Fruit fly (Drosophila melanogaster) whole organism, embryonic: ENCODE data around the gene CG10993.

Experiments used
- ATbp ChIP-seq: fragments of 200-800 bp; sonication (Bioruptor generic); optimal IDR thresholded peaks from 2 replicates; lab custom pipeline; 2017; ENCODE audit warnings: missing biosample characterization, mild to moderate bottlenecking, missing genetic modification characterization, missing genetic modification reagents
- CG10366 ChIP-seq: fragments of 200-800 bp; sonication (Bioruptor generic); IDR thresholded peaks from 2 replicates; pipeline ENCODE4 v1.3.6; 2022; ENCODE audit warnings: missing biosample characterization, missing genetic modification characterization
- CG11247 ChIP-seq: fragments of 200-800 bp; sonication (Bioruptor generic); IDR thresholded peaks from 2 replicates; pipeline ENCODE4 v1.3.6; 2022; ENCODE audit warnings: missing biosample characterization, missing genetic modification characterization
- CG11504 ChIP-seq: fragments of 200-800 bp; sonication (Bioruptor generic); optimal IDR thresholded peaks from 3 replicates; lab custom pipeline; 2019; ENCODE audit warnings: missing biosample characterization, mild to moderate bottlenecking, missing genetic modification characterization, moderate library complexity
- CG11560 ChIP-seq: fragments of 200-800 bp; sonication (Bioruptor generic); IDR thresholded peaks from 3 replicates; pipeline ENCODE4 v1.3.6; 2022; ENCODE audit warnings: missing biosample characterization, missing genetic modification characterization
- CG12219 ChIP-seq: fragments of 200-800 bp; sonication (Bioruptor generic); optimal IDR thresholded peaks from 3 replicates; lab custom pipeline; 2018; ENCODE audit warnings: missing biosample characterization, mild to moderate bottlenecking, missing genetic modification characterization
- CG12391 ChIP-seq: fragments of 200-800 bp; sonication (Bioruptor generic); optimal IDR thresholded peaks from 3 replicates; lab custom pipeline; 2018; ENCODE audit warnings: missing biosample characterization, mild to moderate bottlenecking, missing genetic modification characterization, moderate library complexity
- CG12769 ChIP-seq: fragments of 200-800 bp; sonication (Bioruptor generic); optimal IDR thresholded peaks from 2 replicates; lab custom pipeline; 2019; ENCODE audit warnings: missing biosample characterization, mild to moderate bottlenecking, missing genetic modification characterization, moderate library complexity
- CG13296 ChIP-seq: fragments of 200-800 bp; sonication (Bioruptor generic); optimal IDR thresholded peaks from 3 replicates; lab custom pipeline; 2018; ENCODE audit warnings: missing biosample characterization, mild to moderate bottlenecking, missing genetic modification characterization
- CG16813 ChIP-seq: fragments of 200-800 bp; sonication (Bioruptor generic); IDR thresholded peaks from 3 replicates; pipeline ENCODE4 v1.3.6; 2022; ENCODE audit warnings: missing biosample characterization, missing genetic modification characterization; ENCODE audit not compliant: partially characterized antibody
- CG17186 ChIP-seq: fragments of 200-800 bp; sonication (Bioruptor generic); optimal IDR thresholded peaks from 3 replicates; lab custom pipeline; 2017; ENCODE audit warnings: missing biosample characterization, missing genetic modification reagents, missing genetic modification characterization
- CG1792 ChIP-seq: fragments of 200-800 bp; sonication (Bioruptor generic); optimal IDR thresholded peaks from 2 replicates; lab custom pipeline; 2016; ENCODE audit warnings: missing biosample characterization, missing genetic modification characterization
- CG18262 ChIP-seq: fragments of 200-800 bp; optimal IDR thresholded peaks from 3 replicates; lab custom pipeline; 2019; ENCODE audit warnings: missing biosample characterization, mild to moderate bottlenecking, missing genetic modification characterization, moderate library complexity
- CG2129 ChIP-seq: fragments of 200-800 bp; sonication (Bioruptor generic); IDR thresholded peaks from 2 replicates; pipeline ENCODE4 v1.3.6; 2022; ENCODE audit warnings: missing biosample characterization, missing genetic modification characterization; ENCODE audit not compliant: partially characterized antibody
- CG31388 ChIP-seq: fragments of 200-800 bp; sonication (Bioruptor generic); optimal IDR thresholded peaks from 2 replicates; lab custom pipeline; 2016; ENCODE audit warnings: missing biosample characterization, missing genetic modification characterization
- CG32772 ChIP-seq: fragments of 200-800 bp; sonication (Bioruptor generic); IDR thresholded peaks from 2 replicates; pipeline ENCODE4 v1.3.6; 2022; ENCODE audit warnings: missing biosample characterization, missing genetic modification characterization
- CG3407 ChIP-seq: fragments of 200-800 bp; sonication (Bioruptor generic); optimal IDR thresholded peaks from 2 replicates; lab custom pipeline; 2018; ENCODE audit warnings: missing biosample characterization, mild to moderate bottlenecking, missing genetic modification characterization
- CG7556 ChIP-seq: fragments of 200-800 bp; sonication (Bioruptor generic); optimal IDR thresholded peaks from 2 replicates; lab custom pipeline; 2017; ENCODE audit warnings: missing biosample characterization, mild to moderate bottlenecking, missing genetic modification characterization
- CG7786 ChIP-seq: fragments of 200-800 bp; sonication (Bioruptor generic); optimal IDR thresholded peaks from 2 replicates; lab custom pipeline; 2016; ENCODE audit warnings: missing biosample characterization, missing genetic modification characterization
- CG8944 ChIP-seq: fragments of 200-800 bp; sonication (Bioruptor generic); optimal IDR thresholded peaks from 3 replicates; lab custom pipeline; 2016; ENCODE audit warnings: missing biosample characterization, missing genetic modification characterization
- CG9932 ChIP-seq: fragments of 200-800 bp; sonication (Bioruptor generic); IDR thresholded peaks from 2 replicates; pipeline ENCODE4 v1.3.6; 2022; ENCODE audit warnings: missing biosample characterization, missing genetic modification characterization
- Chrac-16 ChIP-seq: fragments of 200-800 bp; sonication (Bioruptor generic); optimal IDR thresholded peaks from 3 replicates; lab custom pipeline; 2016; ENCODE audit warnings: missing biosample characterization, missing genetic modification characterization
- D ChIP-seq, 2 experiments: fragments of 200-800 bp in 1 of 2; fragments of >200 bp in 1 of 2; sonication (Bioruptor generic) in 1 of 2; optimal IDR thresholded peaks; 2 replicates in 1 of 2; 3 replicates in 1 of 2; lab custom pipeline; 2017; ENCODE audit warnings: mild to moderate bottlenecking in 1 of 2, missing biosample characterization in 1 of 2, missing genetic modification characterization in 1 of 2, missing genetic modification reagents in 1 of 2
- D19B ChIP-seq: fragments of 200-800 bp; sonication (Bioruptor generic); optimal IDR thresholded peaks from 2 replicates; lab custom pipeline; 2017; ENCODE audit warnings: missing biosample characterization, mild to moderate bottlenecking, missing genetic modification characterization
- H15 ChIP-seq: fragments of 200-800 bp; sonication (Bioruptor generic); IDR thresholded peaks from 3 replicates; pipeline ENCODE4 v1.3.6; 2022; ENCODE audit warnings: missing biosample characterization, missing genetic modification characterization
- HmgZ ChIP-seq: fragments of 200-800 bp; sonication (Bioruptor generic); optimal IDR thresholded peaks from 2 replicates; lab custom pipeline; 2018; ENCODE audit warnings: missing biosample characterization, mild to moderate bottlenecking, missing genetic modification characterization
- Hmr ChIP-seq: fragments of 200-800 bp; sonication (Bioruptor generic); optimal IDR thresholded peaks from 3 replicates; lab custom pipeline; 2017; ENCODE audit warnings: mild to moderate bottlenecking, missing biosample characterization, missing genetic modification reagents, missing genetic modification characterization
- Mad ChIP-seq: fragments of 200-800 bp; sonication (Bioruptor generic); optimal IDR thresholded peaks from 2 replicates; lab custom pipeline; 2016; ENCODE audit warnings: missing biosample characterization, missing genetic modification characterization
- Pdp1 ChIP-seq, 2 experiments: fragments of 200-800 bp; sonication (Bioruptor generic); optimal IDR thresholded peaks; 3 replicates each; lab custom pipeline; 2016; ENCODE audit warnings: missing biosample characterization in 2 of 2, missing genetic modification characterization in 2 of 2, mild to moderate bottlenecking in 1 of 2, moderate library complexity in 1 of 2
- Spps ChIP-seq: fragments of 200-800 bp; sonication (Bioruptor generic); optimal IDR thresholded peaks from 2 replicates; lab custom pipeline; 2018; ENCODE audit warnings: missing biosample characterization, mild to moderate bottlenecking, missing genetic modification characterization
- abd-A ChIP-seq: fragments of 200-800 bp; sonication (Bioruptor generic); optimal IDR thresholded peaks from 3 replicates; lab custom pipeline; 2019; ENCODE audit warnings: missing biosample characterization, mild to moderate bottlenecking, missing genetic modification characterization, moderate library complexity
- ac ChIP-seq: fragments of 200-800 bp; sonication (Bioruptor generic); optimal IDR thresholded peaks from 3 replicates; lab custom pipeline; 2017; ENCODE audit warnings: missing biosample characterization, mild to moderate bottlenecking, missing genetic modification characterization
- chinmo ChIP-seq: fragments of 200-800 bp; sonication (Bioruptor generic); IDR thresholded peaks from 4 replicates; pipeline ENCODE4 v1.3.6; 2022; ENCODE audit warnings: missing biosample characterization, missing genetic modification characterization; ENCODE audit not compliant: partially characterized antibody
- corto ChIP-seq: fragments of 200-800 bp; sonication (Bioruptor generic); optimal IDR thresholded peaks from 2 replicates; lab custom pipeline; 2016; ENCODE audit warnings: missing biosample characterization, mild to moderate bottlenecking, missing genetic modification characterization, moderate library complexity
- crc ChIP-seq: fragments of 200-800 bp; sonication (Bioruptor generic); optimal IDR thresholded peaks from 2 replicates; lab custom pipeline; 2016; ENCODE audit warnings: missing biosample characterization, missing genetic modification characterization
- croc ChIP-seq: fragments of 200-800 bp; sonication (Bioruptor generic); conservative IDR thresholded peaks from 3 replicates; pipeline ENCODE4 v1.3.6; 2022; ENCODE audit warnings: missing biosample characterization, missing genetic modification characterization
- cwo ChIP-seq: fragments of 200-800 bp; sonication (Bioruptor generic); optimal IDR thresholded peaks from 3 replicates; lab custom pipeline; 2017; ENCODE audit warnings: missing biosample characterization, missing genetic modification characterization, mild to moderate bottlenecking, moderate library complexity, missing genetic modification reagents
- eyg ChIP-seq: fragments of 200-800 bp; sonication (Bioruptor generic); optimal IDR thresholded peaks from 3 replicates; lab custom pipeline; 2016; ENCODE audit warnings: missing biosample characterization, missing genetic modification characterization
- gcm2 ChIP-seq: fragments of 200-800 bp; sonication (Bioruptor generic); optimal IDR thresholded peaks from 2 replicates; lab custom pipeline; 2016; ENCODE audit warnings: missing biosample characterization, missing genetic modification characterization
- grau ChIP-seq: fragments of 200-800 bp; optimal IDR thresholded peaks from 3 replicates; lab custom pipeline; 2019; ENCODE audit warnings: missing biosample characterization, mild to moderate bottlenecking, missing genetic modification characterization, moderate library complexity
- hbn ChIP-seq: fragments of 200-800 bp; sonication (Bioruptor generic); IDR thresholded peaks from 2 replicates; pipeline ENCODE4 v1.3.6; 2022; ENCODE audit warnings: missing biosample characterization, missing genetic modification characterization; ENCODE audit not compliant: partially characterized antibody
- ind ChIP-seq: fragments of 200-800 bp; sonication (Bioruptor generic); optimal IDR thresholded peaks from 3 replicates; lab custom pipeline; 2016; ENCODE audit warnings: missing biosample characterization, missing genetic modification characterization
- mirr ChIP-seq: fragments of 200-800 bp; sonication (Bioruptor generic); optimal IDR thresholded peaks from 3 replicates; lab custom pipeline; 2018; ENCODE audit warnings: missing biosample characterization, mild to moderate bottlenecking, missing genetic modification characterization
- mld ChIP-seq: fragments of 200-800 bp; sonication (Bioruptor generic); IDR thresholded peaks from 3 replicates; pipeline ENCODE4 v1.3.6; 2022; ENCODE audit warnings: missing biosample characterization, missing genetic modification characterization; ENCODE audit not compliant: partially characterized antibody
- slp2 ChIP-seq: fragments of 200-800 bp; sonication (Bioruptor generic); optimal IDR thresholded peaks from 2 replicates; lab custom pipeline; 2016; ENCODE audit warnings: missing biosample characterization, missing genetic modification characterization
- sr ChIP-seq: fragments of 200-800 bp; sonication (Bioruptor generic); IDR thresholded peaks from 3 replicates; pipeline ENCODE4 v1.3.6; 2022; ENCODE audit warnings: missing biosample characterization, missing genetic modification characterization
- stc ChIP-seq: fragments of 200-800 bp; sonication (Bioruptor generic); IDR thresholded peaks from 2 replicates; pipeline ENCODE4 v1.3.6; 2022; ENCODE audit warnings: missing biosample characterization, missing genetic modification characterization
- tup ChIP-seq: fragments of 200-800 bp; sonication (Bioruptor generic); optimal IDR thresholded peaks from 2 replicates; lab custom pipeline; 2016; ENCODE audit warnings: missing biosample characterization, mild to moderate bottlenecking, missing genetic modification characterization, moderate library complexity
- vvl ChIP-seq: fragments of 200-800 bp; sonication (Bioruptor generic); IDR thresholded peaks from 2 replicates; pipeline ENCODE4 v1.3.6; 2022; ENCODE audit warnings: missing biosample characterization, missing genetic modification characterization

Gene CG10993

DNA sequence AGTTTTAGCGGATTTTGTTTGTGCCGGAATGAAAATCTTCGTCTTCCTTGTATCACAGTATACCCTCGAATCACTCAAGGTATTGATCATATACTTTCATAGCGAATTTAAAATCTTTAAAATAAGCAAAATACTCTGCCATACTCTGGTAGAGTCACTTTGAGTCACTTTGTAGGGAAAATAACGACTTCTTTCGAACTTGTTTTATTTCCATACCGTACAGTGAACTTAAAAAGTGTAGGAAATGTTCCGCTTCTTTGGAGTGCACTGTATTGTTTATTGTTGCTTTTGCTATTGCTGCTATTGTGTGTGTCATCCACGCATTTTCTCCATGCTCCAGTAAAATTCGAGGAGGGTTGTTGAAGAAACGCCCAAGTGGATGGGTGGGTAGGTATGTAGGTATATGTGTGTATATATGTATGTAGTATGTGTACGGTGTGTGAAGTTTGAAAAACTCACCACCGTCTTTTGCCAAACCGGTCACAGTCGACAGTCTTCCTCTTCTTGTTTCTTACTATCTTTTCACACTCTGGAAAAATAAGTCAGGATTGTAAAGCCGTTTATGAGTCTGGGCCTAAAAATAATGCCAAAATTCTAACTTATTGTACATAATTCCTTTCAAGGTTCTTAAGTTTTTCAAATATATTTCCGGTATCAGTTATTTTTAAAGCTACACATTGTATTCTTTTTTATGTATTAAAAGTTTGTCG is 1.8 kb downstream of the CG10993 start (continued):
- TF ChIP-seq corto (GFP tag; lab: Kevin White, UChicago) (no peak), vvl (GFP tag; lab: Robert Waterston, UW) (no peak), stc (GFP tag; lab: Robert Waterston, UW) (no peak), CG12219 (peak; percentile 38), eyg (no peak), chinmo (GFP tag; lab: Robert Waterston, UW) (no peak), CG3407 (no peak), CG11247 (GFP tag; lab: Robert Waterston, UW) (no peak), Pdp1 (GFP tag; optimal IDR thresholded peaks at IDR 0.05; lab: Kevin White, UChicago) (peak; percentile 9 to 29), sr (GFP tag; lab: Robert Waterston, UW) (no peak), hbn (no peak), grau (tag; lab: Kevin White, UChicago) (peak; percentile 97), CG2129 (GFP tag; lab: Robert Waterston, UW) (no peak), CG7786 (GFP tag; lab: Kevin White, UChicago) (peak; percentile 40), CG7556 (GFP tag; lab: Kevin White, UChicago) (peak; percentile 63), ATbp (peak; percentile 51), D19B (GFP tag; lab: Kevin White, UChicago) (peak; percentile 29), CG16813 (GFP tag; lab: Robert Waterston, UW) (no peak), CG8944 (GFP tag; lab: Kevin White, UChicago) (no peak), Mad (GFP tag; lab: Kevin White, UChicago) (no peak), CG12769 (peak; percentile 43), CG11504 (tag; lab: Kevin White, UChicago) (peak; percentile 59), CG1792 (GFP tag; lab: Kevin White, UChicago) (no peak), gcm2 (GFP tag; lab: Kevin White, UChicago) (no peak), Hmr (GFP tag; lab: Kevin White, UChicago) (peak; percentile 53), Spps (tag; lab: Kevin White, UChicago) (no peak), mld (no peak), mirr (no peak), CG17186 (GFP tag; lab: Kevin White, UChicago) (no peak), slp2 (no peak), tup (GFP tag; lab: Kevin White, UChicago) (no peak), CG10366 (GFP tag; lab: Robert Waterston, UW) (no peak), CG9932 (GFP tag; lab: Robert Waterston, UW) (peak; percentile 36; the same call in 1 of the 2 replicates), CG32772 (no peak), CG13296 (GFP tag; lab: Kevin White, UChicago) (no peak), CG18262 (tag; lab: Kevin White, UChicago) (peak; percentile 39), CG31388 (GFP tag; lab: Kevin White, UChicago) (no peak), cwo (GFP tag; lab: Kevin White, UChicago) (no peak), ac (GFP tag; lab: Kevin White, UChicago) (no peak), H15 (no peak), HmgZ (tag; lab: Kevin White, UChicago) (no peak), CG11560 (tag; lab: Robert Waterston, UW) (no peak), Chrac-16 (no peak), ind (peak; percentile 35), crc (peak; percentile 2), abd-A (tag; lab: Kevin White, UChicago) (peak; percentile 74), CG12391 (peak; percentile 39), croc (no peak), D (optimal IDR thresholded peaks at IDR 0.05; lab: Kevin White, UChicago) (no peak), D (GFP tag; optimal IDR thresholded peaks at IDR 0.05; lab: Kevin White, UChicago) (peak; percentile 45)
